Worm (Caenorhabditis elegans): ENCODE data around the gene plk-3.
A peak's percentile ranks its signal among the peaks of the same experiment; 100 is the strongest.

- no peak for TF ChIP-seq snpc-4 (tag; optimal IDR thresholded peaks at IDR 0.05)
- TF ChIP-seq nhr-12 (tag; optimal IDR thresholded peaks at IDR 0.05) = no peak
- no peak for TF ChIP-seq pha-4 (tag; optimal IDR thresholded peaks at IDR 0.05)
- no peak for TF ChIP-seq elt-1 (tag; optimal IDR thresholded peaks at IDR 0.05; ENCODE audit: borderline replicate concordance, insufficient read depth)
- no peak for TF ChIP-seq ceh-39 (tag; optimal IDR thresholded peaks at IDR 0.05)
- no peak for TF ChIP-seq nhr-28 (tag; optimal IDR thresholded peaks at IDR 0.05)
- no peak for TF ChIP-seq nhr-76 (tag; optimal IDR thresholded peaks at IDR 0.05)
- no peak for TF ChIP-seq nhr-2 (tag; optimal IDR thresholded peaks at IDR 0.05)
- TF ChIP-seq nhr-237 (tag; optimal IDR thresholded peaks at IDR 0.05) = peak; percentile 72
- TF ChIP-seq unc-39 (tag; optimal IDR thresholded peaks at IDR 0.05) = no peak
Measured at ce11 chrIV:7507841-7508509, 35.0 kb upstream of the plk-3 start, which contains the start of the genes vdac-1 and R05G6.5.
